Worm (Caenorhabditis elegans): ENCODE results near the gene mex-1.

DNA sequence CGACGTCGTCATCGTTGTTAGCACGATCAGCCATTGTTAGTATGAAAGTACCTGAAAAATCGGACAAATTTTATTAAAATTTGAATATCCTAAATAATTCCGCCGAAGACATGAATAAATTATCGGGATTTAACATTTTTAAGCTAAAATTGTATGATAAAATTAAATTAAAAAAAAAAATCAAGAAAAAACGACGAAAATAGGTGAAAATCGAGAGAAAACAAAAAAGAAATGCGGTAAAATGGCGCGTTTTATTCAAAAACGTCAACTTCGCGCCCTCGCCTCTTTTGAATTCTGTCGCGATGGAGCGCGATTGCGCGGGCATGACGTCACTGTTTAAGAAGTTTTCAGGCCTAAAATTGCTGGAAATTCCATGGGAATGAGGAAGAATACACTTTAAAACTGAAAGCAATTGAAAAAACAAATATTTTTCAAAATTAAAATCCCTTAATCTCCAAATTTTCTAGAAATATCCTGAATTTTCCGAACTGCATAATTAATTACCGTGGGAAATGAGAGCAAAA, 38.2 kb downstream of the mex-1 start, which contains the start of gene mcm-2:
- TF ChIP-seq mdl-1 (tag; optimal IDR thresholded peaks at IDR 0.05), result peak in 1 of 2 experiments; percentile 19
- no peak for TF ChIP-seq ceh-90 (tag; optimal IDR thresholded peaks at IDR 0.05)
- no peak for TF ChIP-seq lin-39 (tag; optimal IDR thresholded peaks at IDR 0.05)
- no peak for TF ChIP-seq nhr-76 (tag; optimal IDR thresholded peaks at IDR 0.05)
